Fruit fly (Drosophila melanogaster) ovary, adult (tissue): ENCODE results near the gene CG10467.

Experiments used
- CG17801 ChIP-seq: fragments of 200-800 bp; optimal IDR thresholded peaks from 2 replicates; lab custom pipeline; 2019; ENCODE audit warnings: missing biosample characterization, mild to moderate bottlenecking, missing genetic modification characterization, moderate library complexity; ENCODE audit not compliant: partially characterized antibody

The CG10467 gene

dm6 chr3L:6124616-6125408 lies 30.3 kb upstream of the CG10467 start:
- TF ChIP-seq CG17801: no peak

DNA sequence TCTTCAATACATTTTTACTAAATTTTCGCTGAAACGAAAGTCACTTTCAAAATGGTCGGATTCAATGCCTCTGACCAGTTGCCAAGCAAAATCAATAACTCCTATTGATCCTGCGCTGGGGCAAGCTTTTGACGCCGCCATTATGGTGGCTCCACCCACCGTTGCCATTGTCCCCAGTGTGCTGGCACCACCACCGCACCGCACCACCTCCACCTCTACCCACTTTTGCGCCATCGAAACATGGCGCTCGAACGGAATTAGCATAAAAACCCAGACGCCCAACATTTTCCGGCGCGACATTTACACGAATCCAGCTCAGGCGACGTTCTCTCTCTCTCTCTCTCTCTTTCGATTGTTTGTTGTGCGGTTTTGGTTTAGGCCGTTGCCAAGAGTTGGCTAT lies 22.3 kb upstream of the CG10467 start:
- TF ChIP-seq CG17801: no peak

DNA sequence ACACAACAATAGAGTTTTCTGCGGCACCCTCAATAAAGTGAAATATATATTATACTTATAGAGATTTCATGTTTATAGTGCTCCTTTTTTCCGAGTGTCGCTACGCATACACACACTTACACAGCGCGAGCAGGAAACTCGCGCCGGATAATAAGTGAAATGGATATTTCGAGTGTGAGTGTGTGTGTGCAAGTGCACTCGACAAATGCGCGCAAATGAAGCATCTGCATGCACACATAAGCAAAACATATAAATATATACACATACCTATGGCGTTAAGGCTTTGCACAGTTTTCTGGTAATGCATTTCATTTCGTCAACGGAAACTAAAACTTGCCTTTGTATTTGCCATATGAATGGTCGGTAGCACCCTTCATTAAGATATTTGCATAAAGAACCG lies 21.0 kb upstream of the CG10467 start:
- no peak for TF ChIP-seq CG17801

DNA sequence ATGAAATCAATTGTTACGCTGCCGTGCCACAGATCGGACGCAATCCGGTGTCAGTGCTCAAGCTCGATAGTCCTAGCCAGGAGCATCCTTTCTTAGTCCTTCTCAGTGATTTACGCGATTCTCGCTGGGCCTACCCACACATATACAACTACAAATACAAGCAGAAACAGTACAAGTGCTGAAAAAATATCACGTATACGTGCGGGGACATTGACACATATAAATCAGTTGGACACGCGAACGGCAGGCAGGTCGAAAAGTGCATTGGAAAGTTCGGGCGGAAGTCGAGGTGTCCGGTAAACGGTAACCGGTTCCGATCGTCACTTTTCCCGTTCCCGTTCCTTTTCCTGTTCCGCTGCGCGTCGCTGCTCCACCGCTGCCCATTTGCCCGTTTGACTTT lies 16.9 kb upstream of the CG10467 start:
- no peak for TF ChIP-seq CG17801

DNA sequence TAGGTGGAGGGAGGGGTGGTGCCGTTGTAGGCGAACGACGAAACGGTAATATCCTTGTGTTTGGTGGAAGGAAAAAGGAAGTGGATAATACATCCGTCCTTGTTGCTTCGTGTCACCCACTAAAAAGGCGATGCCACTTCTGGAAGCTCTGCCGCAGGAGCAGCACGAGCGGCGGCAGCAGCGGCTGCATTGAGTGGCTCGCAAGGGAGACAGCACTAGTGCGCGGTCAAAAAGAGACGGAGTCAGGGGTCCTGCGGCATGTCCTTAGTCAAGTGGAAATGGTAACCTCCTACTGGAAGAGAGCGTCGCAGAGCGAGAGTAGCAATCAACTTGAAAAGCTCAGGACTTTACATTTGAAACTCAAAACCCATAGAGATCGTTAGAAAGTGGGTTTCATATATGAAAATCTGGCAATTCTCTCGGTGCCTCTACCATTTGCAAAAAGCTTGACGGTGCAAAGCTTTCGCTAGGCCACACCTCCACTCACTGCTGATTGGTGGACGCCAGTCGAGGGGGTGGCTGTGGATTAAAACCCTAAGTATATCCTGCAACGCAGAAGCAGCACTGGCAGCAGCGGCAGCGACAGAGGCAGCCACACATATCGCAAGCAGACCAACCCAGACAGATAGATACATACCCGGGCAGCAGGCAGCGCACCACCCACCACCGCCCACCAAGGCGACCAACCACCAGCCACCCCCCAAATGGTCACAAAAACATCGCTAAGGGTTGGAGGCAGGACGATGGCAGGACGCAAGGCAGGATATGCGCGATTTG lies 16.3 kb upstream of the CG10467 start:
- no peak for TF ChIP-seq CG17801

dm6 chr3L:6108264-6109060 lies 13.9 kb upstream of the CG10467 start:
- TF ChIP-seq CG17801: no peak

DNA sequence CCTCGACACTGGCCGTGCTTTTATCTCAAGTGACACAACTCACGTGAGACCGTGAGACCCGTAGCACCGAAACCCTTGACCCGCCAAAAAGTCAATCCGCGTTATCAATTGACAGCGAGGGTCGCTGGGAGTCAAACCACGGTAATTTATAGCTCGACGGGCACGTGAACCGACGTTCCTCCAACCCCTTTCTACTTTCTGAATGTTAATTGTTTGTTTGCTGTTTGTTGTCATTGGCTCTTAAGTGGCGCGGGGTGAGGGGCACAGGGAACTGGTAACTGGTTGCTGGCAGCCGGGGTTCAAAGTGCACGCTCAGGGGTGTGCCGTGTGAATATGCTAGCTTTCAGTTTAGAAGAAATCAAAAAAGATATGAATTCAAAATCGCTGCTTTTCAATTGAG lies 12.2 kb upstream of the CG10467 start:
- no peak for TF ChIP-seq CG17801

dm6 chr3L:6105435-6105834 lies 10.9 kb upstream of the CG10467 start:
- TF ChIP-seq CG17801: no peak

DNA sequence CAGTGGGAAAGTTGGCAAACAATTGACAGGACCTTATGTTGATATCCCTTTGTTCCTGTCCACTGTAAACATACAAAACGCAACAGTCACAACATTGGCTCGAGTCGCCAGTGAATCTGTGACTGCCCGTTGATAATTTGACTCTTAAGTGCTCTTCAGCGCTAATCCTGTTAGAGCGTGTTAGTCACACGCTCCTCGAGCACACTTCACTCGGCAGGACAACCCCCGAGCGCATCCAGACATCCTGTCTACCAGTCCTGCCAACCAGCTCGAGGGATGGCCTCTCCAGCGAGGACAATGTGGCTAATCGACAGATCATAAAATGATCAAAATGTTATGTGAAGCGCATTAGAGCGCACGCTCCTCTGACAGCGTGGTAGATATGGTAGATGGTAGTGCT lies 10.0 kb upstream of the CG10467 start:
- no peak for TF ChIP-seq CG17801

DNA sequence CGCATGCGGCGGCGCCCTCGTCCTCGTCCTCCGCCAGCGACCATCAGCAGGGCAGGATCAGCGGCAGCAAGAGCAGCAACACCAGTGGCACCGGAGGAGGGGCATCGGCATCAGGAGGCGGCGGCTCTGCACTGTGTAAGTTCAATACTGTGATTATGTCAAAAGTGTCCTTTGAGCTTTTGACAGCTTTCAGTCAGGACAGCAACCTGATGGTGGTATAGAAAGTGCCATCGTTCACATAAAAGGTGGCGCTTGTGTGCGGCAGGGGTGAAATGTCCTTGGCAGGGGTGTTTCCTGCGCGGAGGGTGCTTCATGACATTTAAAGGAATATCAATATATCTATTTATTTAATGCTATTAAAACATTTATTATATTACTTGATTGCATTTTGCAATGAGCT lies 9.1 kb upstream of the CG10467 start:
- TF ChIP-seq CG17801: no peak

- TF ChIP-seq CG17801: no peak
Observed at dm6 chr3L:6097270-6097669, 2.7 kb upstream of the CG10467 start, which contains the start of gene Ets65A. Gene Ets65A, plus strand, starts transcription at chr3L:6097617.

DNA sequence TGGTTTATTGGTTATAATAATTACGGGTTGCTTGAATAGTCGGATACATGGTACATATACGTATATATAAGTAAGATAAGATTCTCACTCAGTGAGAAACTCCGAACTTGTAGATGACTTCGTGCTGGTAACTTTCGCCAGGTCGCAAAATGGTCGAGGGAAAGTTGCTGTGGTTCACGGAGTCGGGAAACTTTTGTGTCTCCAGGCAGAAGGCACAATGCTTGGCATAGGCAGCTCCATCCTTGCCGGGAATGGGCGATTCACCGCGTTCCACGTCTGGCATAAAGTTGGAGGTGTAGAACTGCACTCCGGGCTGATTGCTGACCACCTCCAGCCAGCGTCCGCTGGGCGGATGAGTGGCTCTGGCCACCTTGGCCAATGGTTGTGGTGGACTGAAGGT lies 1.3 kb downstream of the CG10467 start, which contains the start of gene CG10469:
Gene CG10469 (minus strand): TSS at position 101 of the 400 bp plus-strand sequence.
- TF ChIP-seq CG17801: no peak

- TF ChIP-seq CG17801: no peak
Observed at dm6 chr3L:6085988-6086387, 8.6 kb downstream of the CG10467 start.

DNA sequence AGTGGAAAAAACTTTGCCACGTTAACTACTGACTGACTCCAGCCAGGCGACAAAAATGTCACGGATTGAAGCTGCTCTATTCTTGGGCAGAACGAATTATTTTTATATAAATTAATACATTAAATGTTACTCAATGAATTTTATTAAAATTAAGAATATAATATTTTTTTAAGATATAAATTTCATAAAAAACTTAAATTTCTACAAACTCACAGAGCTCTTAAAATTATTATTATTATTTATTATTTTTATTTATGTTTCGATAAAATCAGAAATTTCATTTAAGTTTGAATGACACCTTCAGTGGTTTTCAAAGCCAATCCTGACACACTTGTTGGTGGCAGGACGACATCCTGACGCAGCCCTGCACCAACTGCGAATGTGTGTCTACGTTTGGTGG lies 9.4 kb downstream of the CG10467 start:
- TF ChIP-seq CG17801: no peak

- TF ChIP-seq CG17801: no peak
Observed at dm6 chr3L:6084446-6084845, 10.1 kb downstream of the CG10467 start.

DNA sequence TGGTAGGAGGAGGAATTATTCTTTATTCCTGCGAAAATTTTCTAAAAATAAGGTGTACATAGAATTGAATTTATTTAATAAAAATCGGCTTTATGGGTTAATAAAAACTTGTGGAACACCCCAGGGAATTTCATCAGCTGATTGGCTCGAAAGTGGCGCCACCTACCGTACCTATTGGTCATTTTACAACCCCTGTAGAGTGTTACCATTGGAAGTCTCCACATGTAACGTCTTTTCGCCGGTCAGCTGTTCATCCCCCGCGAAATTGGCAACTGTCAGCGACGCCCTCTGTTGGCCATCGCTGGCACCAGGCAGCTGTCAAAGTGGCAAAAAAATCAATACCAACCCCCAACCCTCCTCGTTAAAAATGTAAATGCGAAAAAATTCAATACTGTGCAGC lies 12.0 kb downstream of the CG10467 start, which contains the start of gene CG13293:
Gene CG13293 (plus strand): TSS at position 323 of the 400 bp plus-strand sequence.
- TF ChIP-seq CG17801: no peak

DNA sequence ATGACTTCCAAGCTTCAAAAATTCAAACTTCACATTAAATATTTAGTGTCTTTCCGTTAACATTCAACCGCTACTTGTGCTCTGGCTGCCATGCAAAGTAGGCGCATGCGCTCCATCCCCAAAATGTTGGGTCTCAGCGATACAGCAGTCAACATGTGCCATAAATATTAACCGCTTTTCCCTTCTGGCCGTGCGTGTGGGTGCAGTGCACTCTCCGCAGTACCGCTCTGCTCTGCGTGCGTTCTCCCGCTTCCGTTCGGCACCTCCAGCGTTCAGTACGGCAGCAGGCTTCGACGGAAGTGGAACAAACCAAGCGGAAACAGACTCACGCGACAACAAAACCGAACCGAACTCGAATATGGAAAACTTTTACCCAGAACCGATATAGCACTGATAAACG lies 18.1 kb downstream of the CG10467 start, which contains the start of gene ssp6:
Gene ssp6 (plus strand): TSS at position 294 of the 400 bp plus-strand sequence.
- no peak for TF ChIP-seq CG17801
